Fruit fly (Drosophila melanogaster) whole organism, embryonic: ENCODE results near the gene wds.

Source experiments
- Atf3 ChIP-seq: fragments of 200-800 bp; sonication (Bioruptor generic); optimal IDR thresholded peaks from 3 replicates; lab custom pipeline; 2016; ENCODE audit warnings: missing biosample characterization, missing genetic modification characterization
- CG1024 ChIP-seq: fragments of 200-800 bp; sonication (Bioruptor generic); IDR thresholded peaks from 2 replicates; pipeline ENCODE4 v1.3.6; 2022; ENCODE audit warnings: missing biosample characterization, missing genetic modification characterization
- CG12744 ChIP-seq: fragments of 200-800 bp; sonication (Bioruptor generic); optimal IDR thresholded peaks from 2 replicates; lab custom pipeline; 2016; ENCODE audit warnings: missing biosample characterization, missing genetic modification characterization
- CG15696 ChIP-seq: fragments of 200-800 bp; sonication (Bioruptor generic); optimal IDR thresholded peaks from 2 replicates; lab custom pipeline; 2019; ENCODE audit warnings: missing biosample characterization, mild to moderate bottlenecking, missing genetic modification characterization, moderate library complexity
- CG1602 ChIP-seq: fragments of 200-800 bp; sonication (Bioruptor generic); optimal IDR thresholded peaks from 3 replicates; lab custom pipeline; 2016; ENCODE audit warnings: missing biosample characterization, missing genetic modification characterization
- CG1647 ChIP-seq: fragments of 200-800 bp; sonication (Bioruptor generic); optimal IDR thresholded peaks from 3 replicates; lab custom pipeline; 2016; ENCODE audit warnings: missing biosample characterization, missing genetic modification characterization
- CG17359 ChIP-seq: fragments of 200-800 bp; sonication (Bioruptor generic); optimal IDR thresholded peaks from 3 replicates; lab custom pipeline; 2018; ENCODE audit warnings: missing biosample characterization, mild to moderate bottlenecking, missing genetic modification characterization, moderate library complexity
- CG2889 ChIP-seq: fragments of 200-800 bp; sonication (Bioruptor generic); IDR thresholded peaks from 3 replicates; pipeline ENCODE4 v1.3.6; 2022; ENCODE audit warnings: missing biosample characterization, missing genetic modification characterization
- CG3847 ChIP-seq: fragments of 200-800 bp; sonication (Bioruptor generic); IDR thresholded peaks from 2 replicates; pipeline ENCODE4 v1.3.6; 2022; ENCODE audit warnings: missing biosample characterization, missing genetic modification characterization
- CG3995 ChIP-seq: fragments of 200-800 bp; sonication (Bioruptor generic); optimal IDR thresholded peaks from 3 replicates; lab custom pipeline; 2016; ENCODE audit warnings: missing biosample characterization, missing genetic modification characterization
- CG4424 ChIP-seq: fragments of 200-800 bp; sonication (Bioruptor generic); optimal IDR thresholded peaks from 3 replicates; lab custom pipeline; 2016; ENCODE audit warnings: missing biosample characterization, missing genetic modification characterization
- CG4820 ChIP-seq: fragments of 200-800 bp; sonication (Bioruptor generic); optimal IDR thresholded peaks from 3 replicates; lab custom pipeline; 2016; ENCODE audit warnings: missing biosample characterization, missing genetic modification characterization
- CG6813 ChIP-seq: fragments of 200-800 bp; sonication (Bioruptor generic); optimal IDR thresholded peaks from 2 replicates; lab custom pipeline; 2017; ENCODE audit warnings: missing biosample characterization, missing genetic modification characterization, mild to moderate bottlenecking, moderate library complexity, missing genetic modification reagents
- CG6854 ChIP-seq: fragments of 200-800 bp; sonication (Bioruptor generic); optimal IDR thresholded peaks from 3 replicates; lab custom pipeline; 2017; ENCODE audit warnings: missing biosample characterization, mild to moderate bottlenecking, missing genetic modification characterization
- CG7745 ChIP-seq: fragments of 200-800 bp; sonication (Bioruptor generic); optimal IDR thresholded peaks from 2 replicates; lab custom pipeline; 2018; ENCODE audit warnings: missing biosample characterization, mild to moderate bottlenecking, missing genetic modification characterization, moderate library complexity
- CG8944 ChIP-seq: fragments of 200-800 bp; sonication (Bioruptor generic); optimal IDR thresholded peaks from 3 replicates; lab custom pipeline; 2016; ENCODE audit warnings: missing biosample characterization, missing genetic modification characterization
- Dad ChIP-seq: fragments of 200-800 bp; sonication (Bioruptor generic); optimal IDR thresholded peaks from 3 replicates; lab custom pipeline; 2016; ENCODE audit warnings: missing biosample characterization, missing genetic modification characterization
- Doc3 ChIP-seq: fragments of 200-800 bp; sonication (Bioruptor generic); IDR thresholded peaks from 3 replicates; pipeline ENCODE4 v1.3.6; 2022; ENCODE audit warnings: missing biosample characterization, missing genetic modification characterization; ENCODE audit not compliant: partially characterized antibody
- ERR ChIP-seq: fragments of 200-800 bp; sonication (Bioruptor generic); optimal IDR thresholded peaks from 2 replicates; lab custom pipeline; 2016; ENCODE audit warnings: missing biosample characterization, missing genetic modification characterization
- GATAe ChIP-seq: fragments of 200-800 bp; sonication (Bioruptor generic); conservative IDR thresholded peaks from 2 replicates; pipeline ENCODE4 v1.3.6; 2022; ENCODE audit warnings: missing biosample characterization, missing genetic modification characterization
- Gug ChIP-seq: fragments of 200-800 bp; sonication (Bioruptor generic); IDR thresholded peaks from 4 replicates; pipeline ENCODE4 v1.3.6; 2022; ENCODE audit warnings: missing biosample characterization, missing genetic modification characterization
- HLH3B ChIP-seq: fragments of 200-800 bp; sonication (Bioruptor generic); IDR thresholded peaks from 2 replicates; pipeline ENCODE4 v1.3.6; 2022; ENCODE audit warnings: missing biosample characterization, missing genetic modification characterization
- Hey ChIP-seq: fragments of 200-800 bp; sonication (Bioruptor generic); optimal IDR thresholded peaks from 3 replicates; lab custom pipeline; 2018; ENCODE audit warnings: missing biosample characterization, mild to moderate bottlenecking, missing genetic modification characterization
- Kr ChIP-seq: fragments of 200-800 bp; sonication (Bioruptor generic); optimal IDR thresholded peaks from 2 replicates; lab custom pipeline; 2017; ENCODE audit warnings: missing biosample characterization, mild to moderate bottlenecking, missing genetic modification characterization
- NK7.1 ChIP-seq: fragments of 200-800 bp; sonication (Bioruptor generic); optimal IDR thresholded peaks from 3 replicates; lab custom pipeline; 2016; ENCODE audit warnings: missing biosample characterization, missing genetic modification characterization
- Rx ChIP-seq: fragments of 200-800 bp; sonication (Bioruptor generic); IDR thresholded peaks from 2 replicates; pipeline ENCODE4 v1.3.6; 2022; ENCODE audit warnings: missing biosample characterization, missing genetic modification characterization
- Six4 ChIP-seq: fragments of 200-800 bp; sonication (Bioruptor generic); optimal IDR thresholded peaks from 2 replicates; lab custom pipeline; 2016; ENCODE audit warnings: missing biosample characterization, missing genetic modification characterization
- TFAM ChIP-seq: fragments of 200-800 bp; sonication (Bioruptor generic); optimal IDR thresholded peaks from 2 replicates; lab custom pipeline; 2017; ENCODE audit warnings: missing biosample characterization, missing genetic modification characterization, inconsistent platforms
- Xbp1 ChIP-seq: fragments of 200-800 bp; sonication (Bioruptor generic); optimal IDR thresholded peaks from 3 replicates; lab custom pipeline; 2016; ENCODE audit warnings: missing biosample characterization, mild to moderate bottlenecking, missing genetic modification characterization
- ac ChIP-seq: fragments of 200-800 bp; sonication (Bioruptor generic); optimal IDR thresholded peaks from 3 replicates; lab custom pipeline; 2017; ENCODE audit warnings: missing biosample characterization, mild to moderate bottlenecking, missing genetic modification characterization
- bbx ChIP-seq: fragments of 200-800 bp; sonication (Bioruptor generic); IDR thresholded peaks from 2 replicates; pipeline ENCODE4 v1.3.6; 2022; ENCODE audit warnings: missing biosample characterization, missing genetic modification characterization; ENCODE audit not compliant: partially characterized antibody
- btn ChIP-seq: fragments of 200-800 bp; sonication (Bioruptor generic); optimal IDR thresholded peaks from 2 replicates; lab custom pipeline; 2016; ENCODE audit warnings: missing biosample characterization, missing genetic modification characterization
- chif ChIP-seq, 2 experiments: fragments of 200-800 bp; sonication (Bioruptor generic); optimal IDR thresholded peaks; 3 replicates each; lab custom pipeline; 2016; ENCODE audit warnings: missing biosample characterization in 2 of 2, missing genetic modification characterization in 2 of 2
- crp ChIP-seq, 2 experiments: fragments of 200-800 bp; sonication (Bioruptor generic); optimal IDR thresholded peaks; 2 replicates in 1 of 2; 3 replicates in 1 of 2; lab custom pipeline; 2017; ENCODE audit warnings: missing biosample characterization in 2 of 2, missing genetic modification characterization in 2 of 2, mild to moderate bottlenecking in 1 of 2, moderate library complexity in 1 of 2
- dm ChIP-seq: fragments of 200-800 bp; sonication (Bioruptor generic); optimal IDR thresholded peaks from 3 replicates; lab custom pipeline; 2016; ENCODE audit warnings: missing biosample characterization, missing genetic modification characterization
- fd3F ChIP-seq: fragments of 200-800 bp; sonication (Bioruptor generic); optimal IDR thresholded peaks from 2 replicates; lab custom pipeline; 2018; ENCODE audit warnings: missing biosample characterization, mild to moderate bottlenecking, missing genetic modification characterization, moderate library complexity
- gce ChIP-seq: fragments of 200-800 bp; sonication (Bioruptor generic); IDR thresholded peaks from 3 replicates; pipeline ENCODE4 v1.3.6; 2022; ENCODE audit warnings: missing biosample characterization, missing genetic modification characterization
- grn ChIP-seq: fragments of 200-800 bp; sonication (Bioruptor generic); optimal IDR thresholded peaks from 3 replicates; lab custom pipeline; 2017; ENCODE audit warnings: missing biosample characterization, missing genetic modification characterization
- insv ChIP-seq, 2 experiments: fragments of 200-800 bp; sonication (Bioruptor generic); optimal IDR thresholded peaks; 3 replicates each; lab custom pipeline; 2016 to 2018; ENCODE audit warnings: missing biosample characterization in 2 of 2, missing genetic modification characterization in 2 of 2
- jigr1 ChIP-seq: fragments of 200-800 bp; sonication (Bioruptor generic); IDR thresholded peaks from 3 replicates; pipeline ENCODE4 v1.3.6; 2022; ENCODE audit warnings: missing biosample characterization, missing genetic modification characterization
- jumu ChIP-seq: fragments of 200-800 bp; sonication (Bioruptor generic); optimal IDR thresholded peaks from 3 replicates; lab custom pipeline; 2016; ENCODE audit warnings: missing biosample characterization, missing genetic modification characterization
- mam ChIP-seq: fragments of 200-800 bp; sonication (Bioruptor generic); optimal IDR thresholded peaks from 3 replicates; lab custom pipeline; 2016; ENCODE audit warnings: missing biosample characterization, missing genetic modification characterization
- mld ChIP-seq: fragments of 200-800 bp; sonication (Bioruptor generic); IDR thresholded peaks from 3 replicates; pipeline ENCODE4 v1.3.6; 2022; ENCODE audit warnings: missing biosample characterization, missing genetic modification characterization; ENCODE audit not compliant: partially characterized antibody
- rib ChIP-seq: fragments of 200-800 bp; sonication (Bioruptor generic); IDR thresholded peaks from 2 replicates; pipeline ENCODE4 v1.3.6; 2022; ENCODE audit warnings: missing biosample characterization, missing genetic modification characterization
- salm ChIP-seq: fragments of 200-800 bp; sonication (Bioruptor generic); optimal IDR thresholded peaks from 2 replicates; lab custom pipeline; 2018; ENCODE audit warnings: missing biosample characterization, mild to moderate bottlenecking, missing genetic modification characterization
- sima ChIP-seq: fragments of 200-800 bp; sonication (Bioruptor generic); optimal IDR thresholded peaks from 2 replicates; lab custom pipeline; 2016; ENCODE audit warnings: missing biosample characterization, missing genetic modification characterization
- sr ChIP-seq: fragments of 200-800 bp; sonication (Bioruptor generic); IDR thresholded peaks from 3 replicates; pipeline ENCODE4 v1.3.6; 2022; ENCODE audit warnings: missing biosample characterization, missing genetic modification characterization
- stc ChIP-seq: fragments of 200-800 bp; sonication (Bioruptor generic); IDR thresholded peaks from 2 replicates; pipeline ENCODE4 v1.3.6; 2022; ENCODE audit warnings: missing biosample characterization, missing genetic modification characterization
- sug ChIP-seq: fragments of 200-800 bp; optimal IDR thresholded peaks from 2 replicates; lab custom pipeline; 2019; ENCODE audit warnings: missing biosample characterization, mild to moderate bottlenecking, missing genetic modification characterization, moderate library complexity
- tna ChIP-seq: fragments of 200-800 bp; sonication (Bioruptor generic); IDR thresholded peaks from 2 replicates; pipeline ENCODE4 v1.3.6; 2022; ENCODE audit warnings: missing biosample characterization, missing genetic modification characterization; ENCODE audit not compliant: partially characterized antibody
- ttk ChIP-seq: fragments of 200-800 bp; sonication (Bioruptor generic); IDR thresholded peaks from 2 replicates; pipeline ENCODE4 v2.1.2; 2022; ENCODE audit warnings: missing biosample characterization, missing genetic modification characterization
- tx ChIP-seq: fragments of 200-800 bp; sonication (Bioruptor generic); optimal IDR thresholded peaks from 2 replicates; lab custom pipeline; 2016; ENCODE audit warnings: missing biosample characterization, missing genetic modification characterization

The wds gene

dm6 chrX:2593753-2594096 lies 7.9 kb downstream of the wds start (continued):
- TF ChIP-seq gce (GFP tag; lab: Robert Waterston, UW) (peak; percentile 94), CG12744 (GFP tag; lab: Kevin White, UChicago) (peak; percentile 77), Xbp1 (GFP tag; lab: Kevin White, UChicago) (peak; percentile 92), sima (peak; percentile 38), Six4 (GFP tag; lab: Kevin White, UChicago) (peak; percentile 91), dm (GFP tag; lab: Kevin White, UChicago) (peak; percentile 70), jumu (GFP tag; lab: Kevin White, UChicago) (peak; percentile 91), ttk (peak; percentile 95), GATAe (GFP tag; lab: Robert Waterston, UW) (peak; percentile 98), Atf3 (GFP tag; lab: Kevin White, UChicago) (peak; percentile 78), Hey (tag; lab: Kevin White, UChicago) (peak; percentile 68), insv (GFP tag; optimal IDR thresholded peaks at IDR 0.05; lab: Kevin White, UChicago) (no peak), Kr (GFP tag; lab: Kevin White, UChicago) (no peak), CG1024 (peak; percentile 85), ac (peak; percentile 36), sug (tag; lab: Kevin White, UChicago) (peak; percentile 99), mld (GFP tag; lab: Robert Waterston, UW) (no peak), Rx (peak; percentile 93), CG3995 (GFP tag; lab: Kevin White, UChicago) (peak; percentile 75), CG3847 (GFP tag; lab: Robert Waterston, UW) (peak; percentile 93), CG1602 (GFP tag; lab: Kevin White, UChicago) (peak; percentile 82), Doc3 (no peak), CG4424 (GFP tag; lab: Kevin White, UChicago) (peak; percentile 84), jigr1 (GFP tag; lab: Robert Waterston, UW) (peak; percentile 90), CG7745 (tag; lab: Kevin White, UChicago) (no peak), HLH3B (peak; percentile 94), btn (GFP tag; lab: Kevin White, UChicago) (peak; percentile 78), Gug (GFP tag; lab: Robert Waterston, UW) (peak; percentile 96), CG6813 (GFP tag; lab: Kevin White, UChicago) (peak; percentile 91), sr (GFP tag; lab: Robert Waterston, UW) (peak; percentile 86), crp (GFP tag; optimal IDR thresholded peaks at IDR 0.05; lab: Kevin White, UChicago) (peak in 1 of 2 experiments; percentile 39), rib (GFP tag; lab: Robert Waterston, UW) (peak; percentile 97), ERR (GFP tag; lab: Kevin White, UChicago) (peak; percentile 93), CG6854 (GFP tag; lab: Kevin White, UChicago) (peak; percentile 90), CG1647 (GFP tag; lab: Kevin White, UChicago) (peak; percentile 86), CG8944 (peak; percentile 91), mam (GFP tag; lab: Kevin White, UChicago) (peak; percentile 97), CG2889 (peak; percentile 93), stc (GFP tag; lab: Robert Waterston, UW) (peak; percentile 92), CG4820 (peak; percentile 88), salm (tag; lab: Kevin White, UChicago) (peak; percentile 65), chif (GFP tag; optimal IDR thresholded peaks at IDR 0.05; lab: Kevin White, UChicago) (peak; percentile 86 to 87), grn (peak; percentile 84), TFAM (no peak), CG17359 (peak; percentile 92), bbx (GFP tag; lab: Robert Waterston, UW) (no peak), tx (GFP tag; lab: Kevin White, UChicago) (peak; percentile 86), fd3F (GFP tag; lab: Kevin White, UChicago) (peak; percentile 85), CG15696 (tag; lab: Kevin White, UChicago) (peak; percentile 69), Dad (GFP tag; lab: Kevin White, UChicago) (peak; percentile 89), NK7.1 (GFP tag; lab: Kevin White, UChicago) (peak; percentile 86), tna (GFP tag; lab: Robert Waterston, UW) (no peak)
